Worm (Caenorhabditis elegans) whole organism, late embryonic: ENCODE results near the gene srh-142.

Experiments used
- ceh-6 ChIP-seq: fragments of 200-800 bp; sonication (Bioruptor generic); optimal IDR thresholded peaks from 2 replicates; lab custom pipeline; 2018; ENCODE audit warnings: mild to moderate bottlenecking, missing genetic modification characterization, missing compliant biosample characterization
- npax-4 ChIP-seq: sonication (generic microtip); optimal IDR thresholded peaks from 2 replicates; lab custom pipeline; 2016; ENCODE audit warnings: missing genetic modification characterization, missing compliant biosample characterization
- odd-2 ChIP-seq: sonication (generic microtip); optimal IDR thresholded peaks from 2 replicates; lab custom pipeline; 2017; ENCODE audit warnings: antibody characterized with exemption, mild to moderate bottlenecking, missing genetic modification characterization, missing compliant biosample characterization
- pax-1 ChIP-seq: fragments of 150-350 bp; optimal IDR thresholded peaks from 2 replicates; lab custom pipeline; 2014; ENCODE audit warnings: missing biosample characterization, missing genetic modification characterization

- TF ChIP-seq npax-4 (no peak), ceh-6 (GFP tag; lab: Kevin White, UChicago) (no peak), odd-2 (tag; lab: Kevin White, UChicago) (no peak), pax-1 (tag; lab: Kevin White, UChicago) (no peak)
These were observed 22.3 kb upstream of the srh-142 start, which contains the start of gene F57E7.2 for ce11 chrV:16483044-16483443.
